Fruit fly (Drosophila melanogaster) whole organism, prepupa: ENCODE measurements around the gene CG12065.

Experiments used
- Blimp-1 ChIP-seq: fragments of 200-800 bp; sonication (Bioruptor generic); optimal IDR thresholded peaks from 3 replicates; lab custom pipeline; 2017; ENCODE audit warnings: missing biosample characterization, missing genetic modification characterization, mild to moderate bottlenecking, moderate library complexity, missing genetic modification reagents
- CG16779 ChIP-seq: fragments of 200-800 bp; sonication (Bioruptor generic); optimal IDR thresholded peaks from 3 replicates; lab custom pipeline; 2017; ENCODE audit warnings: missing biosample characterization, mild to moderate bottlenecking, missing genetic modification characterization
- CG3919 ChIP-seq: fragments of 200-800 bp; sonication (Bioruptor generic); optimal IDR thresholded peaks from 3 replicates; lab custom pipeline; 2016; ENCODE audit warnings: missing biosample characterization, missing genetic modification characterization
- CG6163 ChIP-seq: fragments of 200-800 bp; sonication (Bioruptor generic); IDR thresholded peaks from 3 replicates; pipeline ENCODE4 v1.3.6; 2022; ENCODE audit warnings: missing biosample characterization, missing genetic modification characterization
- CG6792 ChIP-seq: fragments of 200-800 bp; sonication (Bioruptor generic); optimal IDR thresholded peaks from 3 replicates; lab custom pipeline; 2016; ENCODE audit warnings: missing biosample characterization, missing genetic modification characterization
- CG8632 ChIP-seq: fragments of 200-800 bp; sonication (Bioruptor generic); optimal IDR thresholded peaks from 3 replicates; lab custom pipeline; 2016; ENCODE audit warnings: missing biosample characterization, missing genetic modification characterization
- Ets21C ChIP-seq: fragments of 200-800 bp; sonication (Bioruptor generic); optimal IDR thresholded peaks from 3 replicates; lab custom pipeline; 2016; ENCODE audit warnings: missing biosample characterization, missing genetic modification characterization
- Gug ChIP-seq: fragments of 200-800 bp; sonication (Bioruptor generic); IDR thresholded peaks from 2 replicates; pipeline ENCODE4 v1.3.6; 2022; ENCODE audit warnings: missing biosample characterization, missing genetic modification characterization
- Sox14 ChIP-seq: fragments of 200-800 bp; sonication (Bioruptor generic); optimal IDR thresholded peaks from 3 replicates; lab custom pipeline; 2016; ENCODE audit warnings: missing biosample characterization, missing genetic modification characterization
- acj6 ChIP-seq: fragments of 200-800 bp; sonication (Bioruptor generic); optimal IDR thresholded peaks from 3 replicates; lab custom pipeline; 2016; ENCODE audit warnings: missing biosample characterization, missing genetic modification characterization
- dac ChIP-seq: fragments of 200-800 bp; sonication (Bioruptor generic); optimal IDR thresholded peaks from 2 replicates; lab custom pipeline; 2017; ENCODE audit warnings: missing biosample characterization, mild to moderate bottlenecking, missing genetic modification characterization
- fd85E ChIP-seq: fragments of 200-800 bp; sonication (Bioruptor generic); optimal IDR thresholded peaks from 3 replicates; lab custom pipeline; 2016; ENCODE audit warnings: missing biosample characterization, missing genetic modification characterization

DNA sequence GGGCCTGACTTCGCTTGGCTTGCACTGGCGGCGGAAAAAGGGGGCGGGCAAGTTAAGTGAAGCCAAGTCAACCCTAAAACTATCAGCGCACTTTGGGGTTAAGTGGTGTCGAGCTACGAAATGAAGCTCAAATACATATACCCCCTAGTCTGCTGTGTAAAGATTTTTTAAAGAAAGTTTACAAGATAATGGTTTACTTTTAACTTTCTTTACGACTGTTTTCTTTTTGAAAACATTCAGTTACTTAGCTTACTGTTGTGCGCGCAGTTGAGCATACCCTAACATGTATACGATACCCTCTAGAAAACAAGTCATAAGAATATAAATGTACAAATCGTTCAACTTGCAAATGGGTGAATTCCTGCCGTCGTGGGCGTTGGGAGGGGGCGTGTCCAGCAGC lies 31.4 kb upstream of the CG12065 start:
- TF ChIP-seq Sox14 (GFP tag; lab: Kevin White, UChicago) (no peak), CG6163 (GFP tag; lab: Robert Waterston, UW) (no peak), acj6 (GFP tag; lab: Kevin White, UChicago) (peak; percentile 16), Blimp-1 (no peak), Gug (GFP tag; lab: Robert Waterston, UW) (no peak), CG16779 (tag; lab: Kevin White, UChicago) (no peak), dac (GFP tag; lab: Kevin White, UChicago) (no peak), Ets21C (GFP tag; lab: Kevin White, UChicago) (no peak), CG8632 (GFP tag; lab: Kevin White, UChicago) (no peak), CG6792 (no peak), CG3919 (GFP tag; lab: Kevin White, UChicago) (no peak), fd85E (GFP tag; lab: Kevin White, UChicago) (no peak)
